Worm (Caenorhabditis elegans) whole organism, early embryonic: ENCODE measurements around the gene fbxb-29.
"Not testable (repeated sequence)": the region's sequence is repeated elsewhere in the genome, so short reads cannot be mapped to it uniquely, and the experiment has no call there.

Source experiments
- ama-1 ChIP-seq: fragments of 150-350 bp; optimal IDR thresholded peaks from 2 replicates; lab custom pipeline; 2014
- pes-1 ChIP-seq: fragments of 200-800 bp; sonication (Bioruptor generic); IDR thresholded peaks from 2 replicates; pipeline ENCODE4 v1.3.6; 2022; ENCODE audit warnings: missing genetic modification reagents, missing genetic modification characterization, missing compliant biosample characterization

DNA sequence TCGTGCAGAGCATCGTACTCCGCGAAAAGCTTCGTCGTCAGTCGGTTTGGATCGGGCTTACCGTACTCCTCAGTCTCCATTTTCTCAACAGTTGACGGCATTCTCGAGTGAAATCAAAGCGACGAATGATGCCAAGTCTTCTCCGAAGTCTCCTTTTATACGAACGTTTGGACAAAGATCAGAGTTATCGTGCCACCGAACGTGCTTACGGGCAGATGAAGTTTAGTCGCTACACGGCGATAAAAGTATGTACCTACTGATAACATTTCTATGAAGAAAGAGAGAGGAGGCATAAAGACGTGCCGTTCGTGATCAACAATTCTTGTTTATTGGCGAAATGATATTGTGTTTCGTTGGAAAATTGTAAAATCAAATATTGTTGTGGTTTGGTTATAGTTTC lies 7.0 kb upstream of the fbxb-29 start, which contains the start of gene F45D11.14:
- TF ChIP-seq pes-1; ama-1 (lab: Kevin White, UChicago): not testable (repeated sequence)
